Worm (Caenorhabditis elegans): Measurements from ENCODE around the gene nphp-2.
"Not testable (repeated sequence)": the region's sequence is repeated elsewhere in the genome, so short reads cannot be mapped to it uniquely, and the experiment has no call there.

nphp-2 gene

DNA sequence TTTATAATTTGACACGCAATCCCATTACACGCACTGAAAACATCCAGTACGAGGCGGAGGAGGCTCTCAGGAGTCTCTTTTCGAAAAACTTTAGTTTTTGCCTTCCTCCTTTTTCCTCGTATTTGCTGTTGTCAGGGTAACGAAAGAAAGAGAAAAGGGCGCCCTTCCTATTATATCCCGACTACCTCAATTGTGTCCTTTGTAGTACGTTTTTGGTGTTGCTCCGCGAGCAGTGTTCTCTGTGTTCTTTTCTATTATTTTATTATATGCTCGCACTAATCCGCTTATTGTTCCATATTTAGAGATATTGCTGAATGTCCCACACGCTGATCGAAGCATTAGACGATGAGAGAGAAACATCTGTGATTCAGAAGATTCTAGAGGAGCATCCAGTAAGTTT, at the start of gene nphp-2:
nphp-2 (plus strand) TSS at position 301 of the 400 bp plus-strand sequence.
- TF ChIP-seq attf-4 (tag; optimal IDR thresholded peaks at IDR 0.05): no peak

DNA sequence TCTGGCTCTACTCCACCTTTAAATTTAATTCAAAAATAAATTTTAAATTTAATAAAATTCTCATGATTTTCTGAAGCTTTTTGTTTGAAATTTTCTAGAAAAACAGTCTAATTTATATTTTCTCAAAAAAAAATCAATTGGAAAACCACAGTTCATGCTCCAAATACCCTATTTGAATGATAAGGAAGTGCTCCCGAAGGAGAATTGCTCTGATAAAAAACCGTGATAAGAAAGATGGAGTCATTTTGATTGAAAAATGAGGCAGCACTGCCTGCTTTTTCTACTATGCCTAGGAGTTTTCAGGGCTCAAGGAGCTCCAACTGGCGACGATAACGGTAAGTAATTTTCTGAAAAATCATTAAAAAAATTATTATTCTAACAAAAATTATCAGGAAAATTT, 49.6 kb upstream of the nphp-2 start, which contains the start of gene T10B5.7:
T10B5.7 (plus strand) TSS at position 225 of the 400 bp plus-strand sequence.
- TF ChIP-seq fos-1 (tag; optimal IDR thresholded peaks at IDR 0.05) (no peak), nhr-28 (tag; optimal IDR thresholded peaks at IDR 0.05) (peak; percentile 75), mes-2 (tag; optimal IDR thresholded peaks at IDR 0.05; ENCODE audit: poor library complexity, severe bottlenecking) (no peak), dve-1 (tag; optimal IDR thresholded peaks at IDR 0.05; ENCODE audit: insufficient read depth) (peak; percentile 2), dmd-6 (GFP tag; IDR thresholded peaks at IDR 0.05) (peak; percentile 19; the same call in 1 of the 2 replicates), pqm-1 (tag; optimal IDR thresholded peaks at IDR 0.05) (peak; percentile 62), lin-29 (GFP tag; IDR thresholded peaks at IDR 0.05) (no peak), mep-1 (tag; optimal IDR thresholded peaks at IDR 0.05) (no peak), nhr-76 (tag; optimal IDR thresholded peaks at IDR 0.05) (no peak), fkh-10 (GFP tag; optimal IDR thresholded peaks at IDR 0.05) (no peak)

DNA sequence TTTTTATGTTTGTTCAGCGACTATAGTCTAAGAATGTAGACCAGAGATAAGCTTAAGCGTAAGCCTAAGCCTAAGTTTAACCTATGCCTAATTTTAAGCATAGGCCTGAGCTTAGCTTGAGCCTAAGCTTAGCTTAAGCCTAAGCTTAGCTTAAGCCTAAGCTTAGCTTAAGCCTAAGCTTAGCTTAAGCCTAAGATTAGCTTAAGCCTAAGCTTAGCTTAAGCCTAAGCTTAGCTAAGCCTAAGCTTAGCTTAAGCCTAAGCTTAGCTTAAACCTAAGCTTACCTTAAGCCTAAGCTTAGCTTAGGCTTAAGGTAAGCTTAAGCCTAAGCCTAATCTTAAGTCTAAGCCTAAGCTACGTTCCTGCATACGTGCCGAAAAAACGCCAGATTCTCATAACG, 47.0 kb upstream of the nphp-2 start:
- TF ChIP-seq unc-62 (GFP tag; optimal IDR thresholded peaks at IDR 0.05 in 1 of 2) (peak in 1 of 2 experiments; percentile 8), unc-62 (tag; optimal IDR thresholded peaks at IDR 0.05) (no peak), nhr-77 (tag; optimal IDR thresholded peaks at IDR 0.05) (no peak), fkh-10 (GFP tag; optimal IDR thresholded peaks at IDR 0.05) (no peak)

DNA sequence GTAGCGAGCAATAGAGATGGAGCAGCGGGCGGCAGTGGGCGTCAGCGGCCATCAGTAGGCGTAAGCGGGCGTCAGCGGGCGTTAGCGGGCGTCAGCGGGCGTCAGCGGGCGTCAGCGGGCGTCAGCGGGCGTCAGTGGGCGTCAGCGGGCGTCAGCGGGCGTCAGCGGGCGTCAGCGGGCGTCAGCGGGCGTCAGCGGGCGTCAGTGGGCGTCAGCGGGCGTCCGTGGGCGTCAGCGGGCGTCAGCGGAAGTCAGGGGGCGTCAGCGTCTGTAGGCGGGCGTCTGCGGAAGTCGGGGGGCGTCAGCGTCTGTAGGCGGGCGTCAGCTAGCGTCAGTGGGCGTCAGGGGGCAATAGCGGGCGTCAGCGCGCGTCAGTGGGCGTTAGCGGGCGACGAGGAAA, 45.6 kb upstream of the nphp-2 start:
- TF ChIP-seq pha-4 (GFP tag; IDR thresholded peaks at IDR 0.05) (peak; percentile 63; the same call in 1 of the 2 replicates), lin-38 (GFP tag; IDR thresholded peaks at IDR 0.05) (peak; percentile 14; the same call in 1 of the 2 replicates), set-16 (GFP tag; IDR thresholded peaks at IDR 0.05) (peak; percentile 99)
- not testable (repeated sequence) for TF ChIP-seq pha-4 (tag; optimal IDR thresholded peaks at IDR 0.05)

DNA sequence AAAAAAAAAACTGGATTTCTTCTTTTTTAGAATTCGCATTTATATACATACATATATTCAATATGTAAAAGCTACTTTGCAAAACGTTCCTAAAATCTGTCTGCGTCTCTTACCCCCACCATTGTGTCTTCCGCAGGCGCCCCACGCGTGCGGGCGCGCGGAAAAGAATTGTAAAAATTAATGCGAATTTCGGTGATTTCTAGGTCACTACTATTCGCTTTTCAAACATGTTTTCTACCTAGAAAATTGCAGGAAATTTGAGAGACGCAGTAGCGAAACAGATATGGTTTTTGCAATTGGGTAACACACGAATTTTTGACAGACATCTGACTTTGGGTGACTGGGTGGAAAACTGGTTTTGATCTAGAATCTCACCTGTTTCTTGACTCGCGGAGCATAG, 40.5 kb upstream of the nphp-2 start:
- no peak for TF ChIP-seq hif-1 (tag; optimal IDR thresholded peaks at IDR 0.05)
- TF ChIP-seq hlh-30 (tag; optimal IDR thresholded peaks at IDR 0.05; ENCODE audit: insufficient read depth): peak; percentile 7
- TF ChIP-seq nhr-28 (tag; optimal IDR thresholded peaks at IDR 0.05): peak; percentile 13
- TF ChIP-seq unc-62 (GFP tag; optimal IDR thresholded peaks at IDR 0.05 in 1 of 2): peak in 1 of 2 experiments; percentile 60
- no peak for TF ChIP-seq unc-62 (tag; optimal IDR thresholded peaks at IDR 0.05)
- TF ChIP-seq aha-1 (tag): peak; percentile 39
- TF ChIP-seq T20F7.1 (GFP tag; optimal IDR thresholded peaks at IDR 0.05): no peak
- no peak for TF ChIP-seq madf-5 (GFP tag; IDR thresholded peaks at IDR 0.05)

DNA sequence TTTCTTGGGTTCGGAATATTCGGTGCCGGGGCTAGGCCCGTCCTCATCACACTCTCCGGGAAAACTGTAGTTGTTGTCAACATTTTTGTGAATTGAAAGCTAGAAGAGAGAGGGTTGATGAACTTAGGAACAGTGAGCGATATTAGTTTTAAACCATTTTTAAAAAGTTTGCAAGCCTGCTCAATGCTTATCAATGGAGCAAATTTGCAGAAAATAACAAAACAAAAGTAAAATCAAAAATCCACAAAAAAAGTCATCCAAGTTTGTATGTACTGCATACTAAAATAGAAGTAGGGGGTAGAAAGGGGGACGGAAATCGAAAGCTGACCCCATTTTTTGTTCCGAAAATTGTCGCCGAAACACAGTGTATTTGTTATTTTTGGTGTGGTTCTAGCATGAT, 39.4 kb upstream of the nphp-2 start, which contains the start of gene T10B5.10:
T10B5.10 (minus strand) TSS at position 101 of the 400 bp plus-strand sequence.
- TF ChIP-seq tag-97 (GFP tag; IDR thresholded peaks at IDR 0.05) (no peak), ctbp-1 (GFP tag; IDR thresholded peaks at IDR 0.05) (no peak), mes-2 (tag; optimal IDR thresholded peaks at IDR 0.05; ENCODE audit: poor library complexity, severe bottlenecking) (no peak), ama-1 (optimal IDR thresholded peaks at IDR 0.05) (no peak), spr-3 (GFP tag; optimal IDR thresholded peaks at IDR 0.05) (no peak), saeg-2 (GFP tag; IDR thresholded peaks at IDR 0.05) (no peak), nhr-6 (tag; optimal IDR thresholded peaks at IDR 0.05) (no peak), arid-1 (GFP tag; conservative IDR thresholded peaks at IDR 0.05) (no peak)

DNA sequence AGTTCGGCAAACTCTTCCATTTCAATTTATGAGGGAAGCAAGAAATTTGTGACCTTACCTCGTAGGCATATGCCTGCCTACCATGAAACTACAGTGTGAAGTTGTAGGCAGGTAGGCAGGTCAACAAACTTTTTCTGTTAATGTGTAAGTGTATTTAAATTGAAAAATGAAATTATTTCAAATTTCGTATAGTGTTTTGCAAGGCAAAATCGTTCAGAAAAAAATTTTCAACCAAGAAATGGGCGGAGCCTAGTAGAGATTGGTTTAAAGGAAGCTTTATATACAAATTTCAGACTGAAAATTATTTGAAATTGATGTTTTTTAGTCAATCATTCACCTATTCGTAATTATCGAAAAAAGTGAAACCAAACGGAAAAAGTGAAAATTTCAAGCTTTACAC, 37.7 kb upstream of the nphp-2 start:
- TF ChIP-seq unc-62 (GFP tag; optimal IDR thresholded peaks at IDR 0.05 in 1 of 2) (peak in 1 of 2 experiments; percentile 83), unc-62 (tag; optimal IDR thresholded peaks at IDR 0.05) (no peak), dmd-6 (GFP tag; IDR thresholded peaks at IDR 0.05) (no peak)
